Fruit fly (Drosophila melanogaster): ENCODE data around the gene Cyp28d2.

Cyp28d2 gene

DNA sequence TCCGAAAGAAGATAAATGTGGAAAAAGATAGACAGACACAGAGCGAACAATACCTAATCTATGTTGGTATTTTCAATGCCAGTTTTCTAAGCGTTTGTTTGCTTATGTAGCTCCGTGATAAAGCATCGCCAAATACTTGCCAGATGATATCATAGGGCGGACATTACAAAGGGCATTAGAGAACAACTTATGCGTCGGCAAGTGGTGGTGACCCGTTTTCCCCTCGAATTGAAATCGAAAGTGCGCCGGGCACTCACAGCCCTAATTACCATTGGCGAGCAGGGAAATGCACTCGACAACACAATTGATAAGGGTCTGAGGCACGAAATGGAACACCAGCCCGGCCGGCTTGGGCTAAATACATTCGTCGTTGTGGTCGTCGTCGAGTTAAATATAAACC, 9.9 kb upstream of the Cyp28d2 start:
- TF ChIP-seq CG6854 (GFP tag; optimal IDR thresholded peaks at IDR 0.05) (no peak), Eip78C (GFP tag) (no peak), svp (GFP tag) (peak; percentile 81), fd85E (GFP tag; optimal IDR thresholded peaks at IDR 0.05) (no peak), CG7368 (GFP tag; optimal IDR thresholded peaks at IDR 0.05) (no peak), vri (GFP tag; optimal IDR thresholded peaks at IDR 0.05) (no peak)

DNA sequence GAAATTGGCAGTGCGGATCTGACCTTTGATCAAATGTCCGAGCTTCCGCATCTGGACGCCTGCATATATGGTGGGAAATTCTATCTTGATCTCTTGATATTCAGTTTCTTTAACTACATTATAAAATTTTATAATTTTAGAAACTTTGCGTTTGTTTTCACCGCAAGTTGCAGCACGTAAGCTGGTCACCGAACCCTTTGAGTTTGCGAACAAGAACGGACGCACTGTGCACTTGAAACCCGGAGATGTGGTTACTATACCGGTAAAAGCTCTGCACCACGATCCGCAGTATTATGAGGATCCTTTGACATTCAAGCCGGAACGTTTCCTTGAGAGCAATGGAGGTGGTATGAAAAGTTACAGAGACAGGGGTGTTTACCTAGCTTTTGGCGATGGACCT, 1.5 kb downstream of the Cyp28d2 start:
- TF ChIP-seq dsx (GFP tag; optimal IDR thresholded peaks at IDR 0.05; ENCODE audit: poor library complexity, severe bottlenecking) (no peak), fd59A (GFP tag; optimal IDR thresholded peaks at IDR 0.05) (no peak), CG32006 (GFP tag; optimal IDR thresholded peaks at IDR 0.05) (no peak), spab (GFP tag; optimal IDR thresholded peaks at IDR 0.05) (no peak), Lpt (GFP tag; optimal IDR thresholded peaks at IDR 0.05) (no peak), CG15336 (GFP tag; IDR thresholded peaks at IDR 0.05) (no peak), CG11902 (GFP tag; optimal IDR thresholded peaks at IDR 0.05) (no peak), Eip93F (GFP tag; optimal IDR thresholded peaks at IDR 0.05) (no peak), eg (GFP tag; IDR thresholded peaks at IDR 0.05) (no peak), Blimp-1 (GFP tag; optimal IDR thresholded peaks at IDR 0.05) (no peak), CG8632 (GFP tag; optimal IDR thresholded peaks at IDR 0.05) (no peak), lz (GFP tag; optimal IDR thresholded peaks at IDR 0.05) (no peak), Hr4 (GFP tag; optimal IDR thresholded peaks at IDR 0.05) (no peak), topi (GFP tag; optimal IDR thresholded peaks at IDR 0.05) (no peak), CG6808 (GFP tag; optimal IDR thresholded peaks at IDR 0.05) (no peak), Ets96B (tag; optimal IDR thresholded peaks at IDR 0.05) (no peak), CG8319 (GFP tag; optimal IDR thresholded peaks at IDR 0.05) (no peak), ss (GFP tag; optimal IDR thresholded peaks at IDR 0.05) (no peak)

DNA sequence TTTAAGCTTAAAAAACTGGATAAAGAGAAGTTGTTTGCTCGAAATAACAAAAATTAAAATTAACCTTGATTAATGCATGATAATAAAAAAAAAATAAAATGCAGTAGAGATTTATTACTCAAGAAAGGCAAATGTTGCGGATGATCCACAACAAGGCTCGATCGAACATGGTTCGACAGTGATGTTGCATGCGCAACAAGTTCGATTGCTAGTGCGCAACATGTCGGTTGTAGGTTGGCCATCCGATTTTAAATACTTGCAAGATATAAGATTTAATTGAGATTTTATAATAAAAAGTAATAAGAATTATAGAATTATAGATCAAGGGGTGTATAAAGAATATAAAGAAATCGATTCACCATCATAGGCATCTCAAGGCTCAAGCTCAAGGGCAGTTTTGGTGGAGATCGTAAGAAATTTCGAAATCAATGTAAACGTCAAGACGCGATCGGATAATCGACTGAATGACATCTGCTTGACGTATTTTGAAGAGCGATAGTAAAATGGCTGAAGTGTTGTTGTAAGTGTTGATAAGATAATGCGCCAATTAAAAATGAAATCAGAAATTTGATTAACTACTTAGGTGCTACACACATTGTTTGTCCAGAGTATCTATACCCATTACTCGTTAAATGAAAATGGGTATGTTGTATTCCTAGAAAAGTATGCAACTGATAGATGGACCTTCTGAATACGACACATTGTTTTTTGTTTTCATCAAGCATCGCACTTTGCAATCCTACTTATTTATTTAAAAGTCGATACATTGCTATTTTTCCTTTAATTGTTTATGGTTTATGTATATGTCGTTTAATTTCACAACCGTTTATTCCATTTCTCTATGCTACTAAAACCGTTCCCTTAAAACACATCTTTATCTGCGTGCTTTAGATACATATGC, 2.4 kb downstream of the Cyp28d2 start:
- TF ChIP-seq esn (GFP tag; optimal IDR thresholded peaks at IDR 0.05) (peak; percentile 3), vri (GFP tag; optimal IDR thresholded peaks at IDR 0.05) (no peak)

DNA sequence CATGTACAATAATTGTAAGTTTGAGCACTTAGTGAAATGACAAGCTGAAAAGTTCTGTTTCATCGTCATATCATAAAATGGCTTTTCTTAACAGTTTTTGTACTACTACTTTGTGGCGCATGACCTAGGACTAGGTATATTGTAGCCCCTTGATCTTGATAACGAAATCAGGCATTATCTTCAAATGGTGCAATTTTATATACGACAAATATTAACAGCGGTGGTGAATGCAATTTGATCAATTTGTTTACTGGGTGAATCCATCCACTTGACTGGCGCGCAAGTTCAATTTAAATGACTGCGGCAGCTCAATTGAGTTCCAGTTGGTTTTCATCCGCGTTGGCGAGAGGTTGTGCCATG, 3.1 kb downstream of the Cyp28d2 start, which contains the start of gene Cyp28d1:
Gene Cyp28d1 (plus strand): TSS at position 316 of the 360 bp plus-strand sequence.
- TF ChIP-seq esn (GFP tag; optimal IDR thresholded peaks at IDR 0.05): no peak
- no peak for TF ChIP-seq net (GFP tag; optimal IDR thresholded peaks at IDR 0.05)
- no peak for TF ChIP-seq CG9139 (GFP tag; optimal IDR thresholded peaks at IDR 0.05)
- TF ChIP-seq CG8319 (GFP tag; optimal IDR thresholded peaks at IDR 0.05): no peak
- no peak for TF ChIP-seq CG32006 (GFP tag; optimal IDR thresholded peaks at IDR 0.05)
- TF ChIP-seq pdm3 (GFP tag; optimal IDR thresholded peaks at IDR 0.05): no peak
- no peak for TF ChIP-seq achi (GFP tag; optimal IDR thresholded peaks at IDR 0.05)
- TF ChIP-seq CG10631 (GFP tag; optimal IDR thresholded peaks at IDR 0.05): no peak
- TF ChIP-seq Hr4 (GFP tag; optimal IDR thresholded peaks at IDR 0.05): no peak
- TF ChIP-seq lz (GFP tag; optimal IDR thresholded peaks at IDR 0.05): no peak
- no peak for TF ChIP-seq CG6163 (GFP tag; IDR thresholded peaks at IDR 0.05)
- no peak for TF ChIP-seq Eip78C (GFP tag)
- no peak for TF ChIP-seq CG6808 (GFP tag; optimal IDR thresholded peaks at IDR 0.05)
- TF ChIP-seq Ets21C (GFP tag; optimal IDR thresholded peaks at IDR 0.05): no peak
- TF ChIP-seq CG10669 (GFP tag; optimal IDR thresholded peaks at IDR 0.05): no peak
- TF ChIP-seq CG1621 (tag; optimal IDR thresholded peaks at IDR 0.05): no peak
- no peak for TF ChIP-seq topi (GFP tag; optimal IDR thresholded peaks at IDR 0.05)
- TF ChIP-seq Met (GFP tag; optimal IDR thresholded peaks at IDR 0.05): no peak
- TF ChIP-seq fd59A (GFP tag; optimal IDR thresholded peaks at IDR 0.05): no peak

All from whole organism, prepupa.